ENCODE assay signal across 3 fruit fly cellular contexts in genomic region chrX:16063414-16063938, dm6.
TF ChIP-seq lines count a peak whose summit lies in the region.

TSS of gene dpr18 (plus strand) at chrX:16063738.

- TF ChIP-seq CTCF in whole organism, embryonic (GFP tag; optimal IDR thresholded peaks at IDR 0.05; lab: Kevin White, UChicago) = peak; percentile 36

TF ChIP-seq in whole organism, adult, 20 proteins besides CTCF, POLR2A, EP300 and RAD21:
- TF ChIP-seq pad (GFP tag; optimal IDR thresholded peaks at IDR 0.05; lab: Kevin White, UChicago) (peak; percentile 98), toe (GFP tag; optimal IDR thresholded peaks at IDR 0.05; lab: Kevin White, UChicago) (no peak), CG7045 (GFP tag; optimal IDR thresholded peaks at IDR 0.05; lab: Kevin White, UChicago) (no peak), CG12768 (GFP tag; optimal IDR thresholded peaks at IDR 0.05; lab: Kevin White, UChicago) (no peak), tj (GFP tag; optimal IDR thresholded peaks at IDR 0.05; lab: Kevin White, UChicago) (no peak), Mnt (GFP tag; optimal IDR thresholded peaks at IDR 0.05; lab: Kevin White, UChicago) (no peak), Hr96 (GFP tag; optimal IDR thresholded peaks at IDR 0.05; lab: Kevin White, UChicago) (no peak), ovo (GFP tag; optimal IDR thresholded peaks at IDR 0.05; lab: Kevin White, UChicago) (no peak)

TF ChIP-seq in whole organism, embryonic, 481 proteins besides CTCF, POLR2A, EP300 and RAD21:
- TF ChIP-seq klu (GFP tag; IDR thresholded peaks at IDR 0.05; lab: Robert Waterston, UW) (no peak), z (GFP tag; IDR thresholded peaks at IDR 0.05; lab: Robert Waterston, UW) (peak; percentile 98), chinmo (GFP tag; IDR thresholded peaks at IDR 0.05; lab: Robert Waterston, UW; ENCODE audit: partially characterized antibody) (0 out of 4 replicates have a peak, but pooled peaks have one; percentile 7), CG7987 (GFP tag; optimal IDR thresholded peaks at IDR 0.05; lab: Kevin White, UChicago) (no peak), Opbp (GFP tag; IDR thresholded peaks at IDR 0.05; lab: Robert Waterston, UW; ENCODE audit: partially characterized antibody) (0 out of 3 replicates have a peak, but pooled peaks have one; percentile 38), emc (GFP tag; optimal IDR thresholded peaks at IDR 0.05; lab: Kevin White, UChicago) (no peak), NC2β (GFP tag; optimal IDR thresholded peaks at IDR 0.05; lab: Kevin White, UChicago) (no peak), abd-A (tag; optimal IDR thresholded peaks at IDR 0.05; lab: Kevin White, UChicago) (peak; percentile 10), CG14014 (GFP tag; IDR thresholded peaks at IDR 0.05; lab: Robert Waterston, UW) (0 out of 2 replicates have a peak, but pooled peaks have one; percentile 28), Deaf1 (tag; optimal IDR thresholded peaks at IDR 0.05; lab: Kevin White, UChicago) (peak; percentile 85), bbx (GFP tag; IDR thresholded peaks at IDR 0.05; lab: Robert Waterston, UW; ENCODE audit: partially characterized antibody) (peak; percentile 25; the same call in 1 of the 2 replicates), nom (GFP tag; optimal IDR thresholded peaks at IDR 0.05; lab: Kevin White, UChicago) (peak; percentile 58), luna (GFP tag; optimal IDR thresholded peaks at IDR 0.05; lab: Kevin White, UChicago) (no peak), Jarid2 (GFP tag; optimal IDR thresholded peaks at IDR 0.05; lab: Kevin White, UChicago) (peak; percentile 44)

TF ChIP-seq in whole organism, prepupa, 60 proteins besides CTCF, POLR2A, EP300 and RAD21:
- TF ChIP-seq lz (GFP tag; optimal IDR thresholded peaks at IDR 0.05; lab: Kevin White, UChicago) = no peak
- no peak for TF ChIP-seq CG10631 (GFP tag; optimal IDR thresholded peaks at IDR 0.05; lab: Kevin White, UChicago)
- peak; percentile 27 for TF ChIP-seq Eip78C (GFP tag; lab: Kevin White, UChicago)
- no peak for TF ChIP-seq CG8119 (GFP tag; IDR thresholded peaks at IDR 0.05; lab: Robert Waterston, UW)
